Worm (Caenorhabditis elegans) whole organism, young adult: ENCODE data around the gene gcy-13.

Experiments
- Y53F4B.3 ChIP-seq: fragments of 200-800 bp; sonication (Bioruptor generic); IDR thresholded peaks from 2 replicates; pipeline ENCODE4 v1.3.6; 2022; ENCODE audit warnings: missing genetic modification reagents, missing genetic modification characterization, missing compliant biosample characterization
- Y53G8AR.9 ChIP-seq: fragments of 200-800 bp; sonication (Bioruptor generic); conservative IDR thresholded peaks from 2 replicates; pipeline ENCODE4 v1.3.6; 2022; ENCODE audit warnings: missing genetic modification reagents, missing genetic modification characterization, missing compliant biosample characterization
- ama-1 ChIP-seq, 3 experiments: fragments of 150-350 bp in 1 of 3; sonication (generic microtip) in 2 of 3; optimal IDR thresholded peaks; 2 replicates each; lab custom pipeline; 2014 to 2018; ENCODE audit warnings: missing biosample characterization in 2 of 3, missing genetic modification characterization in 2 of 3, missing genetic modification reagents in 2 of 3
- attf-6 ChIP-seq: fragments of 200-800 bp; sonication (Bioruptor generic); IDR thresholded peaks from 2 replicates; pipeline ENCODE4 v1.3.6; 2022; ENCODE audit warnings: missing genetic modification reagents, missing genetic modification characterization, missing compliant biosample characterization
- hmg-20 ChIP-seq: fragments of 200-800 bp; sonication (Bioruptor generic); IDR thresholded peaks from 2 replicates; pipeline ENCODE4 v1.3.6; 2022; ENCODE audit warnings: missing genetic modification reagents, missing genetic modification characterization, missing compliant biosample characterization
- lag-1 ChIP-seq: fragments of 200-800 bp; sonication (Bioruptor generic); IDR thresholded peaks from 2 replicates; pipeline ENCODE4 v1.3.6; 2022; ENCODE audit warnings: missing genetic modification reagents, missing genetic modification characterization, missing compliant biosample characterization
- lin-40 ChIP-seq: sonication (generic microtip); optimal IDR thresholded peaks from 2 replicates; lab custom pipeline; 2016; ENCODE audit warnings: missing genetic modification characterization, mild to moderate bottlenecking, missing compliant biosample characterization, missing genotype, missing genetic modification reagents
- madf-3 ChIP-seq: fragments of 200-800 bp; sonication (Bioruptor generic); IDR thresholded peaks from 2 replicates; pipeline ENCODE4 v1.3.6; 2022; ENCODE audit warnings: missing genetic modification reagents, missing genetic modification characterization, missing compliant biosample characterization
- pha-4 ChIP-seq: fragments of 150-350 bp; sonication (generic microtip); optimal IDR thresholded peaks from 2 replicates; lab custom pipeline; 2014; ENCODE audit warnings: missing biosample characterization, missing genetic modification reagents, missing genetic modification characterization
- sea-2 ChIP-seq: fragments of 200-800 bp; sonication (Bioruptor generic); IDR thresholded peaks from 2 replicates; pipeline ENCODE4 v1.3.6; 2022; ENCODE audit warnings: missing genetic modification characterization, missing compliant biosample characterization
- unc-62 ChIP-seq: fragments of 150-350 bp; optimal IDR thresholded peaks from 2 replicates; lab custom pipeline; 2014; ENCODE audit warnings: missing biosample characterization, missing genetic modification reagents, missing genetic modification characterization

ce11 chrV:12344845-12345244 is 24.5 kb downstream of the gcy-13 start, which contains the start of gene F23H12.3:
- no peak for TF ChIP-seq sea-2 (GFP tag; lab: Robert Waterston, UW)
- no peak for TF ChIP-seq ama-1 (optimal IDR thresholded peaks at IDR 0.05; lab: Kevin White, UChicago)
- TF ChIP-seq ama-1 (GFP tag; optimal IDR thresholded peaks at IDR 0.05; lab: Kevin White, UChicago): no peak
- TF ChIP-seq unc-62: no peak
- no peak for TF ChIP-seq attf-6 (GFP tag; lab: Robert Waterston, UW)
- TF ChIP-seq Y53F4B.3: no peak
- no peak for TF ChIP-seq lin-40 (tag; lab: Kevin White, UChicago)
- TF ChIP-seq Y53G8AR.9: no peak
- no peak for TF ChIP-seq lag-1 (GFP tag; lab: Robert Waterston, UW)
- no peak for TF ChIP-seq pha-4 (tag; lab: Kevin White, UChicago)
- TF ChIP-seq hmg-20 (GFP tag; lab: Robert Waterston, UW): no peak
- no peak for TF ChIP-seq madf-3 (GFP tag; lab: Robert Waterston, UW)
